Worm (Caenorhabditis elegans) whole organism, young adult: ENCODE data around the gene mmad-1.

Experiments
- F49E8.2 ChIP-seq: sonication (generic microtip); optimal IDR thresholded peaks from 3 replicates; lab custom pipeline; 2017; ENCODE audit warnings: missing genetic modification characterization, mild to moderate bottlenecking, missing compliant biosample characterization, antibody characterized with exemption, moderate library complexity; ENCODE audit not compliant: insufficient read depth
- ccch-3 ChIP-seq: fragments of 200-800 bp; sonication (Bioruptor generic); optimal IDR thresholded peaks from 2 replicates; lab custom pipeline; 2018; ENCODE audit warnings: mild to moderate bottlenecking, missing genetic modification characterization, missing compliant biosample characterization
- egl-18 ChIP-seq: fragments of 200-800 bp; sonication (Bioruptor generic); IDR thresholded peaks from 2 replicates; pipeline ENCODE4 v1.3.6; 2022; ENCODE audit warnings: missing genetic modification reagents, missing genetic modification characterization, missing compliant biosample characterization
- ets-4 ChIP-seq: fragments of 200-800 bp; sonication (Bioruptor generic); optimal IDR thresholded peaks from 2 replicates; lab custom pipeline; 2018; ENCODE audit warnings: mild to moderate bottlenecking, missing genetic modification characterization, missing compliant biosample characterization
- hsf-1 ChIP-seq: fragments of 200-800 bp; sonication (Bioruptor generic); IDR thresholded peaks from 2 replicates; pipeline ENCODE4 v1.3.6; 2022; ENCODE audit warnings: missing genetic modification reagents, missing genetic modification characterization, missing compliant biosample characterization
- let-607 ChIP-seq, 2 experiments: fragments of 200-800 bp in 1 of 2; sonication (Bioruptor generic) in 1 of 2; sonication (generic microtip) in 1 of 2; optimal IDR thresholded peaks; 2 replicates each; lab custom pipeline; 2016 to 2018; ENCODE audit warnings: mild to moderate bottlenecking in 2 of 2, missing compliant biosample characterization in 2 of 2, missing genetic modification characterization in 2 of 2, moderate library complexity in 2 of 2, missing genotype in 1 of 2
- lsl-1 ChIP-seq: fragments of 200-800 bp; sonication (Bioruptor generic); optimal IDR thresholded peaks from 2 replicates; lab custom pipeline; 2018; ENCODE audit warnings: mild to moderate bottlenecking, missing genetic modification characterization, moderate library complexity, missing compliant biosample characterization
- madf-6 ChIP-seq: fragments of 200-800 bp; sonication (Bioruptor generic); IDR thresholded peaks from 2 replicates; pipeline ENCODE4 v1.3.6; 2022; ENCODE audit warnings: missing genetic modification reagents, missing genetic modification characterization, missing compliant biosample characterization
- nhr-27 ChIP-seq: fragments of 200-800 bp; sonication (Bioruptor generic); optimal IDR thresholded peaks from 2 replicates; lab custom pipeline; 2018; ENCODE audit warnings: mild to moderate bottlenecking, missing genetic modification characterization, moderate library complexity, missing compliant biosample characterization
- snpc-4 ChIP-seq, 5 experiments: fragments of 150-350 bp in 1 of 5; sonication (generic microtip) in 4 of 5; optimal IDR thresholded peaks; 2 replicates each; lab custom pipeline; 2014 to 2018; ENCODE audit warnings: missing genetic modification characterization in 5 of 5, missing biosample characterization in 3 of 5, antibody characterized with exemption in 2 of 5, mild to moderate bottlenecking in 2 of 5, missing compliant biosample characterization in 2 of 5, missing genotype in 2 of 5, moderate library complexity in 2 of 5, missing genetic modification reagents in 1 of 5
- unc-62 ChIP-seq: fragments of 150-350 bp; optimal IDR thresholded peaks from 2 replicates; lab custom pipeline; 2014; ENCODE audit warnings: missing biosample characterization, missing genetic modification reagents, missing genetic modification characterization
- ztf-3 ChIP-seq: fragments of 200-800 bp; sonication (Bioruptor generic); optimal IDR thresholded peaks from 2 replicates; lab custom pipeline; 2018; ENCODE audit warnings: mild to moderate bottlenecking, missing genetic modification characterization, missing compliant biosample characterization

DNA sequence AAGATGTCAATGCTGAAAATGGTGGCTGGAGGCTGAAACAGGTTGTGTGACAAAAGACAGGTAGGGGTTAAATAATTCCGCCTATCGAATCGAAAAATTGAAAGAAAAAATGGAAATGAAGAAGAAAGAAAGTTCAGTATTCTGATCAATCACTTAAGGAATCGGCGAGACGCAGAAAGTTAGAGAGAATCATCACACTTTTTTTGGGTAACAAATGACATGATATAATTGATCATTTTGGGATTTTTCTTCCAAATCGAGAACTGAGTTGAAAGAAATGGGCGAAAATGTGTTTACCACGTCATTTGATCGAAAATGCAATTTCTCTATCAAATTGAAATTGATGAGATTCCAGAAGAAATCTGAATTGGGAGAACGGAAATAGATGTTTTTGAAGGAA is 7.2 kb upstream of the mmad-1 start:
- TF ChIP-seq lsl-1 (GFP tag; lab: Kevin White, UChicago) (no peak), ztf-3 (GFP tag; lab: Kevin White, UChicago) (no peak), ets-4 (GFP tag; lab: Kevin White, UChicago) (no peak), unc-62 (no peak), madf-6 (GFP tag; lab: Robert Waterston, UW) (no peak), hsf-1 (GFP tag; lab: Robert Waterston, UW) (no peak), let-607 (tag; optimal IDR thresholded peaks at IDR 0.05; lab: Kevin White, UChicago) (no peak), egl-18 (GFP tag; lab: Robert Waterston, UW) (no peak), ccch-3 (GFP tag; lab: Kevin White, UChicago) (no peak), F49E8.2 (tag; lab: Kevin White, UChicago) (no peak), snpc-4 (GFP tag; optimal IDR thresholded peaks at IDR 0.05; lab: Kevin White, UChicago) (no peak), snpc-4 (tag; optimal IDR thresholded peaks at IDR 0.05; lab: Kevin White, UChicago) (no peak), nhr-27 (no peak)
